Fruit fly (Drosophila melanogaster) whole organism, embryonic: Measurements from ENCODE around the gene CG33267.

Source experiments
- Ada2b ChIP-seq: fragments of 200-800 bp; sonication (Bioruptor generic); IDR thresholded peaks from 2 replicates; pipeline ENCODE4 v1.3.6; 2022; ENCODE audit warnings: missing biosample characterization, missing genetic modification characterization
- Atf3 ChIP-seq: fragments of 200-800 bp; sonication (Bioruptor generic); optimal IDR thresholded peaks from 3 replicates; lab custom pipeline; 2016; ENCODE audit warnings: missing biosample characterization, missing genetic modification characterization
- C15 ChIP-seq: fragments of 200-800 bp; sonication (Bioruptor generic); IDR thresholded peaks from 3 replicates; pipeline ENCODE4 v1.3.6; 2022; ENCODE audit warnings: missing biosample characterization, missing genetic modification characterization
- CG10959 ChIP-seq: fragments of 200-800 bp; sonication (Bioruptor generic); IDR thresholded peaks from 2 replicates; pipeline ENCODE4 v1.3.6; 2022; ENCODE audit warnings: missing biosample characterization, missing genetic modification characterization
- CG11093 ChIP-seq: fragments of 200-800 bp; sonication (Bioruptor generic); IDR thresholded peaks from 3 replicates; pipeline ENCODE4 v1.3.6; 2022; ENCODE audit warnings: missing biosample characterization, missing genetic modification characterization
- CG11696 ChIP-seq: fragments of 200-800 bp; sonication (Bioruptor generic); IDR thresholded peaks from 2 replicates; pipeline ENCODE4 v1.3.6; 2022; ENCODE audit warnings: missing biosample characterization, missing genetic modification characterization
- CG14860 ChIP-seq: fragments of 200-800 bp; sonication (Bioruptor generic); IDR thresholded peaks from 3 replicates; pipeline ENCODE4 v1.3.6; 2022; ENCODE audit warnings: missing biosample characterization, missing genetic modification characterization; ENCODE audit not compliant: partially characterized antibody
- CG15479 ChIP-seq: fragments of 200-800 bp; sonication (Bioruptor generic); optimal IDR thresholded peaks from 3 replicates; lab custom pipeline; 2019; ENCODE audit warnings: missing biosample characterization, mild to moderate bottlenecking, missing genetic modification characterization, moderate library complexity
- CG16813 ChIP-seq: fragments of 200-800 bp; sonication (Bioruptor generic); IDR thresholded peaks from 3 replicates; pipeline ENCODE4 v1.3.6; 2022; ENCODE audit warnings: missing biosample characterization, missing genetic modification characterization; ENCODE audit not compliant: partially characterized antibody
- CG17359 ChIP-seq: fragments of 200-800 bp; sonication (Bioruptor generic); optimal IDR thresholded peaks from 3 replicates; lab custom pipeline; 2018; ENCODE audit warnings: missing biosample characterization, mild to moderate bottlenecking, missing genetic modification characterization, moderate library complexity
- CG2129 ChIP-seq: fragments of 200-800 bp; sonication (Bioruptor generic); IDR thresholded peaks from 2 replicates; pipeline ENCODE4 v1.3.6; 2022; ENCODE audit warnings: missing biosample characterization, missing genetic modification characterization; ENCODE audit not compliant: partially characterized antibody
- CG2202 ChIP-seq: fragments of 200-800 bp; sonication (Bioruptor generic); optimal IDR thresholded peaks from 2 replicates; lab custom pipeline; 2018; ENCODE audit warnings: missing biosample characterization, mild to moderate bottlenecking, missing genetic modification characterization
- CG30431 ChIP-seq: fragments of 200-800 bp; sonication (Bioruptor generic); optimal IDR thresholded peaks from 2 replicates; lab custom pipeline; 2017; ENCODE audit warnings: missing biosample characterization, missing genetic modification characterization
- CG31441 ChIP-seq: fragments of 200-800 bp; sonication (Bioruptor generic); IDR thresholded peaks from 2 replicates; pipeline ENCODE4 v1.3.6; 2022; ENCODE audit warnings: missing biosample characterization, missing genetic modification characterization
- CG33557 ChIP-seq: fragments of 200-800 bp; sonication (Bioruptor generic); optimal IDR thresholded peaks from 2 replicates; lab custom pipeline; 2019; ENCODE audit warnings: missing biosample characterization, mild to moderate bottlenecking, missing genetic modification characterization, moderate library complexity
- CG34422 ChIP-seq: fragments of 200-800 bp; sonication (Bioruptor generic); IDR thresholded peaks from 3 replicates; pipeline ENCODE4 v1.3.6; 2022; ENCODE audit warnings: missing biosample characterization, missing genetic modification characterization
- CG6689 ChIP-seq: fragments of 200-800 bp; sonication (Bioruptor generic); IDR thresholded peaks from 2 replicates; pipeline ENCODE4 v1.3.6; 2022; ENCODE audit warnings: missing biosample characterization, missing genetic modification characterization
- CG6765 ChIP-seq: fragments of 200-800 bp; sonication (Bioruptor generic); optimal IDR thresholded peaks from 3 replicates; lab custom pipeline; 2017; ENCODE audit warnings: missing biosample characterization, mild to moderate bottlenecking, missing genetic modification characterization
- CG7372 ChIP-seq: fragments of 200-800 bp; sonication (Bioruptor generic); IDR thresholded peaks from 2 replicates; pipeline ENCODE4 v1.3.6; 2022; ENCODE audit warnings: missing biosample characterization, missing genetic modification characterization
- CG8388 ChIP-seq: fragments of 200-800 bp; sonication (Bioruptor generic); optimal IDR thresholded peaks from 2 replicates; lab custom pipeline; 2019; ENCODE audit warnings: missing biosample characterization, mild to moderate bottlenecking, missing genetic modification characterization, moderate library complexity
- D19A ChIP-seq: fragments of 200-800 bp; optimal IDR thresholded peaks from 3 replicates; lab custom pipeline; 2019; ENCODE audit warnings: missing biosample characterization, mild to moderate bottlenecking, missing genetic modification characterization, moderate library complexity
- Dek ChIP-seq: fragments of 200-800 bp; sonication (Bioruptor generic); optimal IDR thresholded peaks from 3 replicates; lab custom pipeline; 2019; ENCODE audit warnings: missing biosample characterization, mild to moderate bottlenecking, missing genetic modification characterization, moderate library complexity
- Doc2 ChIP-seq: fragments of 200-800 bp; sonication (Bioruptor generic); IDR thresholded peaks from 2 replicates; pipeline ENCODE4 v1.3.6; 2022; ENCODE audit warnings: missing biosample characterization, missing genetic modification characterization
- Elba2 ChIP-seq: fragments of 200-800 bp; sonication (Bioruptor generic); optimal IDR thresholded peaks from 3 replicates; lab custom pipeline; 2016; ENCODE audit warnings: missing biosample characterization, missing genetic modification characterization
- HLH3B ChIP-seq: fragments of 200-800 bp; sonication (Bioruptor generic); IDR thresholded peaks from 2 replicates; pipeline ENCODE4 v1.3.6; 2022; ENCODE audit warnings: missing biosample characterization, missing genetic modification characterization
- Hr51 ChIP-seq, 2 experiments: fragments of 200-800 bp; sonication (Bioruptor generic); optimal IDR thresholded peaks; 2 replicates in 1 of 2; 3 replicates in 1 of 2; lab custom pipeline; 2016 to 2018; ENCODE audit warnings: missing biosample characterization in 2 of 2, missing genetic modification characterization in 2 of 2, mild to moderate bottlenecking in 1 of 2, moderate library complexity in 1 of 2
- Hr78 ChIP-seq, 2 experiments: fragments of 200-800 bp in 1 of 2; fragments of >200 bp in 1 of 2; sonication (Bioruptor generic) in 1 of 2; optimal IDR thresholded peaks; 2 replicates each; lab custom pipeline; 2017 to 2019; ENCODE audit warnings: missing biosample characterization in 2 of 2, missing genetic modification characterization in 2 of 2, mild to moderate bottlenecking in 1 of 2, moderate library complexity in 1 of 2
- Kr ChIP-seq: fragments of 200-800 bp; sonication (Bioruptor generic); optimal IDR thresholded peaks from 2 replicates; lab custom pipeline; 2017; ENCODE audit warnings: missing biosample characterization, mild to moderate bottlenecking, missing genetic modification characterization
- Mad ChIP-seq: fragments of 200-800 bp; sonication (Bioruptor generic); optimal IDR thresholded peaks from 2 replicates; lab custom pipeline; 2016; ENCODE audit warnings: missing biosample characterization, missing genetic modification characterization
- NC2α ChIP-seq: fragments of 200-800 bp; sonication (Bioruptor generic); optimal IDR thresholded peaks from 2 replicates; lab custom pipeline; 2016; ENCODE audit warnings: missing biosample characterization, missing genetic modification characterization
- NC2β ChIP-seq: fragments of 200-800 bp; sonication (Bioruptor generic); optimal IDR thresholded peaks from 2 replicates; lab custom pipeline; 2016; ENCODE audit warnings: missing biosample characterization, missing genetic modification characterization
- NfI ChIP-seq: fragments of 200-800 bp; sonication (Bioruptor generic); optimal IDR thresholded peaks from 3 replicates; lab custom pipeline; 2018; ENCODE audit warnings: missing biosample characterization, mild to moderate bottlenecking, missing genetic modification characterization, moderate library complexity
- Ssrp ChIP-seq: fragments of 200-800 bp; sonication (Bioruptor generic); optimal IDR thresholded peaks from 2 replicates; lab custom pipeline; 2018; ENCODE audit warnings: missing biosample characterization, mild to moderate bottlenecking, missing genetic modification characterization, moderate library complexity
- TFAM ChIP-seq: fragments of 200-800 bp; sonication (Bioruptor generic); optimal IDR thresholded peaks from 2 replicates; lab custom pipeline; 2017; ENCODE audit warnings: missing biosample characterization, missing genetic modification characterization, inconsistent platforms
- crp ChIP-seq, 2 experiments: fragments of 200-800 bp; sonication (Bioruptor generic); optimal IDR thresholded peaks; 2 replicates in 1 of 2; 3 replicates in 1 of 2; lab custom pipeline; 2017; ENCODE audit warnings: missing biosample characterization in 2 of 2, missing genetic modification characterization in 2 of 2, mild to moderate bottlenecking in 1 of 2, moderate library complexity in 1 of 2
- fd102C ChIP-seq: fragments of 200-800 bp; sonication (Bioruptor generic); optimal IDR thresholded peaks from 2 replicates; lab custom pipeline; 2018; ENCODE audit warnings: missing biosample characterization, mild to moderate bottlenecking, missing genetic modification characterization, moderate library complexity
- kay ChIP-seq: fragments of 200-800 bp; sonication (Bioruptor generic); optimal IDR thresholded peaks from 2 replicates; lab custom pipeline; 2016; ENCODE audit warnings: missing biosample characterization, missing genetic modification characterization
- lov ChIP-seq, 2 experiments: fragments of 200-800 bp in 1 of 2; fragments of >200 bp in 1 of 2; sonication (Bioruptor generic) in 1 of 2; IDR thresholded peaks in 1 of 2; optimal IDR thresholded peaks in 1 of 2; 2 replicates in 1 of 2; 3 replicates in 1 of 2; pipeline versions ENCODE4 v1.3.6 to Lab custom; 2017 to 2022; ENCODE audit warnings: missing biosample characterization in 1 of 2, missing genetic modification characterization in 1 of 2
- mld ChIP-seq: fragments of 200-800 bp; sonication (Bioruptor generic); IDR thresholded peaks from 3 replicates; pipeline ENCODE4 v1.3.6; 2022; ENCODE audit warnings: missing biosample characterization, missing genetic modification characterization; ENCODE audit not compliant: partially characterized antibody
- nerfin-1 ChIP-seq: fragments of 200-800 bp; sonication (Bioruptor generic); optimal IDR thresholded peaks from 3 replicates; lab custom pipeline; 2019; ENCODE audit warnings: missing biosample characterization, mild to moderate bottlenecking, missing genetic modification characterization, moderate library complexity
- nmo ChIP-seq: fragments of 200-800 bp; sonication (Bioruptor generic); optimal IDR thresholded peaks from 2 replicates; lab custom pipeline; 2018; ENCODE audit warnings: missing biosample characterization, mild to moderate bottlenecking, missing genetic modification characterization, moderate library complexity
- pan ChIP-seq, 4 experiments: fragments of >200 bp in 3 of 4; fragments of 200-800 bp in 1 of 4; sonication (Bioruptor generic) in 1 of 4; optimal IDR thresholded peaks in 3 of 4; IDR thresholded peaks in 1 of 4; 2 replicates each; pipeline versions ENCODE4 v1.3.6 to Lab custom; 2017 to 2022; ENCODE audit warnings: missing biosample characterization in 2 of 4, missing genetic modification characterization in 2 of 4, mixed read lengths in 1 of 4
- pros ChIP-seq: fragments of 200-800 bp; sonication (Bioruptor generic); optimal IDR thresholded peaks from 3 replicates; lab custom pipeline; 2019; ENCODE audit warnings: missing biosample characterization, mild to moderate bottlenecking, missing genetic modification characterization, moderate library complexity
- row ChIP-seq: fragments of 200-800 bp; sonication (Bioruptor generic); IDR thresholded peaks from 3 replicates; pipeline ENCODE4 v1.3.6; 2022; ENCODE audit warnings: missing biosample characterization, missing genetic modification characterization
- sima ChIP-seq: fragments of 200-800 bp; sonication (Bioruptor generic); optimal IDR thresholded peaks from 2 replicates; lab custom pipeline; 2016; ENCODE audit warnings: missing biosample characterization, missing genetic modification characterization
- vvl ChIP-seq: fragments of 200-800 bp; sonication (Bioruptor generic); IDR thresholded peaks from 2 replicates; pipeline ENCODE4 v1.3.6; 2022; ENCODE audit warnings: missing biosample characterization, missing genetic modification characterization
- z ChIP-seq: fragments of 200-800 bp; sonication (Bioruptor generic); IDR thresholded peaks from 3 replicates; pipeline ENCODE4 v1.3.6; 2022; ENCODE audit warnings: missing biosample characterization, missing genetic modification characterization
- zfh1 ChIP-seq: fragments of 200-800 bp; sonication (Bioruptor generic); IDR thresholded peaks from 3 replicates; pipeline ENCODE4 v1.3.6; 2022; ENCODE audit warnings: missing biosample characterization, missing genetic modification characterization

Gene CG33267

dm6 chr3L:11551949-11552348, 12.3 kb upstream of the CG33267 start (continued):
- TF ChIP-seq Ada2b (GFP tag; lab: Robert Waterston, UW), result peak; percentile 26; the same call in 1 of the 2 replicates
- TF ChIP-seq Atf3 (GFP tag; lab: Kevin White, UChicago), result no peak
- TF ChIP-seq CG17359 (tag; lab: Kevin White, UChicago), result peak; percentile 50
- TF ChIP-seq CG6765, result no peak
- TF ChIP-seq NC2β (GFP tag; lab: Kevin White, UChicago), result peak; percentile 29
- TF ChIP-seq CG6689, result peak; percentile 63
- no peak for TF ChIP-seq Doc2 (GFP tag; lab: Robert Waterston, UW)
- TF ChIP-seq NfI, result no peak
- TF ChIP-seq crp (GFP tag; optimal IDR thresholded peaks at IDR 0.05; lab: Kevin White, UChicago), result no peak
- 0 out of 2 replicates have a peak, but pooled peaks have one; percentile 46 for TF ChIP-seq CG31441 (GFP tag; lab: Robert Waterston, UW)
- TF ChIP-seq CG33557 (GFP tag; lab: Kevin White, UChicago), result peak; percentile 46
- no peak for TF ChIP-seq Kr (GFP tag; lab: Kevin White, UChicago)
- TF ChIP-seq Dek (tag; lab: Kevin White, UChicago), result peak; percentile 5
- no peak for TF ChIP-seq CG2129 (GFP tag; lab: Robert Waterston, UW)
- TF ChIP-seq CG7372 (GFP tag; lab: Robert Waterston, UW), result 0 out of 2 replicates have a peak, but pooled peaks have one; percentile 12
- TF ChIP-seq CG15479 (GFP tag; lab: Kevin White, UChicago), result no peak
- peak; percentile 39; the same call in 1 of the 2 replicates for TF ChIP-seq CG10959 (GFP tag; lab: Robert Waterston, UW)
- TF ChIP-seq Ssrp (tag; lab: Kevin White, UChicago), result peak; percentile 15
- TF ChIP-seq nmo (GFP tag; lab: Kevin White, UChicago), result peak; percentile 40
- TF ChIP-seq lov (optimal IDR thresholded peaks at IDR 0.05; lab: Kevin White, UChicago), result no peak
- TF ChIP-seq lov (GFP tag; IDR thresholded peaks at IDR 0.05; lab: Robert Waterston, UW), result no peak
- 0 out of 3 replicates have a peak, but pooled peaks have one; percentile 21 for TF ChIP-seq CG16813 (GFP tag; lab: Robert Waterston, UW)
- no peak for TF ChIP-seq C15 (GFP tag; lab: Robert Waterston, UW)
- peak; percentile 73 for TF ChIP-seq pros (GFP tag; lab: Kevin White, UChicago)
- peak in 1 of 2 experiments; percentile 20 for TF ChIP-seq Hr51 (GFP tag; optimal IDR thresholded peaks at IDR 0.05; lab: Kevin White, UChicago)
- peak; percentile 54; the same call in 1 of the 3 replicates for TF ChIP-seq zfh1 (GFP tag; lab: Robert Waterston, UW)
- no peak for TF ChIP-seq CG11093 (GFP tag; lab: Robert Waterston, UW)
- TF ChIP-seq TFAM (GFP tag; lab: Kevin White, UChicago), result no peak
- TF ChIP-seq mld (GFP tag; lab: Robert Waterston, UW), result no peak
- no peak for TF ChIP-seq Elba2 (GFP tag; lab: Kevin White, UChicago)
- no peak for TF ChIP-seq z (GFP tag; lab: Robert Waterston, UW)
- TF ChIP-seq nerfin-1 (tag; lab: Kevin White, UChicago), result peak; percentile 35
- TF ChIP-seq CG8388 (GFP tag; lab: Kevin White, UChicago), result peak; percentile 55
- TF ChIP-seq row (GFP tag; lab: Robert Waterston, UW), result peak; percentile 53
- TF ChIP-seq CG11696, result no peak
- TF ChIP-seq NC2α (GFP tag; lab: Kevin White, UChicago), result no peak
- TF ChIP-seq CG2202, result peak; percentile 41
- TF ChIP-seq CG14860 (GFP tag; lab: Robert Waterston, UW), result no peak
- no peak for TF ChIP-seq Mad (GFP tag; lab: Kevin White, UChicago)
- TF ChIP-seq vvl, result 0 out of 2 replicates have a peak, but pooled peaks have one; percentile 47
- TF ChIP-seq CG30431 (GFP tag; lab: Kevin White, UChicago), result no peak
- no peak for TF ChIP-seq fd102C (GFP tag; lab: Kevin White, UChicago)
- TF ChIP-seq HLH3B (GFP tag; lab: Robert Waterston, UW), result peak; percentile 49; the same call in 1 of the 2 replicates
- TF ChIP-seq kay (GFP tag; lab: Kevin White, UChicago), result peak; percentile 6
- peak; percentile 29; the same call in 1 of the 3 replicates for TF ChIP-seq CG34422 (GFP tag; lab: Robert Waterston, UW)
- peak; percentile 61 for TF ChIP-seq D19A (tag; lab: Kevin White, UChicago)
- TF ChIP-seq sima (GFP tag; lab: Kevin White, UChicago), result no peak
- no peak for TF ChIP-seq Hr78 (GFP tag; optimal IDR thresholded peaks at IDR 0.05; lab: Kevin White, UChicago)
- no peak for TF ChIP-seq pan (optimal IDR thresholded peaks at IDR 0.05; lab: Kevin White, UChicago)
- peak in 1 of 2 experiments; percentile 25 for TF ChIP-seq pan (GFP tag; optimal IDR thresholded peaks at IDR 0.05 in 1 of 2, IDR thresholded peaks at IDR 0.05 in 1 of 2)
